Fruit fly (Drosophila melanogaster) whole organism, embryonic: Measurements from ENCODE around the gene CG7011.
A peak's percentile ranks its signal among the peaks of the same experiment; 100 is the strongest.

Experiments used
- CG10462 ChIP-seq: fragments of 200-800 bp; sonication (Bioruptor generic); optimal IDR thresholded peaks from 2 replicates; lab custom pipeline; 2016; ENCODE audit warnings: missing biosample characterization, missing genetic modification characterization
- CG11093 ChIP-seq: fragments of 200-800 bp; sonication (Bioruptor generic); IDR thresholded peaks from 3 replicates; pipeline ENCODE4 v1.3.6; 2022; ENCODE audit warnings: missing biosample characterization, missing genetic modification characterization
- CG11247 ChIP-seq: fragments of 200-800 bp; sonication (Bioruptor generic); IDR thresholded peaks from 2 replicates; pipeline ENCODE4 v1.3.6; 2022; ENCODE audit warnings: missing biosample characterization, missing genetic modification characterization
- CG11723 ChIP-seq: fragments of 200-800 bp; sonication (Bioruptor generic); optimal IDR thresholded peaks from 2 replicates; lab custom pipeline; 2017; ENCODE audit warnings: missing biosample characterization, mild to moderate bottlenecking, missing genetic modification characterization
- CG12219 ChIP-seq: fragments of 200-800 bp; sonication (Bioruptor generic); optimal IDR thresholded peaks from 3 replicates; lab custom pipeline; 2018; ENCODE audit warnings: missing biosample characterization, mild to moderate bottlenecking, missing genetic modification characterization
- CG12942 ChIP-seq: fragments of 200-800 bp; sonication (Bioruptor generic); optimal IDR thresholded peaks from 3 replicates; lab custom pipeline; 2016; ENCODE audit warnings: missing biosample characterization, missing genetic modification characterization
- CG1647 ChIP-seq: fragments of 200-800 bp; sonication (Bioruptor generic); optimal IDR thresholded peaks from 3 replicates; lab custom pipeline; 2016; ENCODE audit warnings: missing biosample characterization, missing genetic modification characterization
- CG17328 ChIP-seq: fragments of 200-800 bp; sonication (Bioruptor generic); IDR thresholded peaks from 2 replicates; pipeline ENCODE4 v1.3.6; 2022; ENCODE audit warnings: missing biosample characterization, missing genetic modification characterization
- CG17385 ChIP-seq: fragments of 200-800 bp; sonication (Bioruptor generic); optimal IDR thresholded peaks from 3 replicates; lab custom pipeline; 2018; ENCODE audit warnings: missing biosample characterization, mild to moderate bottlenecking, missing genetic modification characterization
- CG1832 ChIP-seq: fragments of 200-800 bp; sonication (Bioruptor generic); optimal IDR thresholded peaks from 2 replicates; lab custom pipeline; 2017; ENCODE audit warnings: missing biosample characterization, mild to moderate bottlenecking, missing genetic modification characterization, inconsistent platforms
- CG2199 ChIP-seq: fragments of 200-800 bp; sonication (Bioruptor generic); IDR thresholded peaks from 3 replicates; pipeline ENCODE4 v1.3.6; 2022; ENCODE audit warnings: missing biosample characterization, missing genetic modification characterization
- CG3407 ChIP-seq: fragments of 200-800 bp; sonication (Bioruptor generic); optimal IDR thresholded peaks from 2 replicates; lab custom pipeline; 2018; ENCODE audit warnings: missing biosample characterization, mild to moderate bottlenecking, missing genetic modification characterization
- CG3847 ChIP-seq: fragments of 200-800 bp; sonication (Bioruptor generic); IDR thresholded peaks from 2 replicates; pipeline ENCODE4 v1.3.6; 2022; ENCODE audit warnings: missing biosample characterization, missing genetic modification characterization
- CG5180 ChIP-seq: fragments of 200-800 bp; sonication (Bioruptor generic); optimal IDR thresholded peaks from 3 replicates; lab custom pipeline; 2017; ENCODE audit warnings: missing biosample characterization, missing genetic modification characterization, mild to moderate bottlenecking, moderate library complexity, missing genetic modification reagents
- CG6254 ChIP-seq: fragments of 200-800 bp; sonication (Bioruptor generic); optimal IDR thresholded peaks from 3 replicates; lab custom pipeline; 2017; ENCODE audit warnings: mild to moderate bottlenecking, missing biosample characterization, missing genetic modification reagents, missing genetic modification characterization
- CG6683 ChIP-seq: fragments of 200-800 bp; sonication (Bioruptor generic); optimal IDR thresholded peaks from 2 replicates; lab custom pipeline; 2017; ENCODE audit warnings: missing biosample characterization, mild to moderate bottlenecking, missing genetic modification characterization, missing genetic modification reagents
- CG7963 ChIP-seq: fragments of 200-800 bp; sonication (Bioruptor generic); IDR thresholded peaks from 3 replicates; pipeline ENCODE4 v1.3.6; 2022; ENCODE audit warnings: missing biosample characterization, missing genetic modification characterization; ENCODE audit not compliant: partially characterized antibody
- CG8089 ChIP-seq: fragments of 200-800 bp; sonication (Bioruptor generic); optimal IDR thresholded peaks from 3 replicates; lab custom pipeline; 2016; ENCODE audit warnings: missing biosample characterization, missing genetic modification characterization
- CG8290 ChIP-seq, 3 experiments: fragments of 200-800 bp; sonication (Bioruptor generic); optimal IDR thresholded peaks; 2 replicates each; lab custom pipeline; 2016 to 2019; ENCODE audit warnings: missing biosample characterization in 3 of 3, missing genetic modification characterization in 3 of 3, mild to moderate bottlenecking in 2 of 3, moderate library complexity in 1 of 3
- CG8388 ChIP-seq: fragments of 200-800 bp; sonication (Bioruptor generic); optimal IDR thresholded peaks from 2 replicates; lab custom pipeline; 2019; ENCODE audit warnings: missing biosample characterization, mild to moderate bottlenecking, missing genetic modification characterization, moderate library complexity
- CG8478 ChIP-seq: fragments of >200 bp; optimal IDR thresholded peaks from 2 replicates; lab custom pipeline; 2018
- CG9437 ChIP-seq: fragments of 200-800 bp; sonication (Bioruptor generic); optimal IDR thresholded peaks from 2 replicates; lab custom pipeline; 2018; ENCODE audit warnings: missing biosample characterization, mild to moderate bottlenecking, missing genetic modification characterization
- Dad ChIP-seq: fragments of 200-800 bp; sonication (Bioruptor generic); optimal IDR thresholded peaks from 3 replicates; lab custom pipeline; 2016; ENCODE audit warnings: missing biosample characterization, missing genetic modification characterization
- ERR ChIP-seq: fragments of 200-800 bp; sonication (Bioruptor generic); optimal IDR thresholded peaks from 2 replicates; lab custom pipeline; 2016; ENCODE audit warnings: missing biosample characterization, missing genetic modification characterization
- Hey ChIP-seq: fragments of 200-800 bp; sonication (Bioruptor generic); optimal IDR thresholded peaks from 3 replicates; lab custom pipeline; 2018; ENCODE audit warnings: missing biosample characterization, mild to moderate bottlenecking, missing genetic modification characterization
- HmgD ChIP-seq: fragments of 200-800 bp; sonication (Bioruptor generic); optimal IDR thresholded peaks from 3 replicates; lab custom pipeline; 2016; ENCODE audit warnings: missing biosample characterization, missing genetic modification characterization
- Hr78 ChIP-seq, 2 experiments: fragments of 200-800 bp in 1 of 2; fragments of >200 bp in 1 of 2; sonication (Bioruptor generic) in 1 of 2; optimal IDR thresholded peaks; 2 replicates each; lab custom pipeline; 2017 to 2019; ENCODE audit warnings: missing biosample characterization in 2 of 2, missing genetic modification characterization in 2 of 2, mild to moderate bottlenecking in 1 of 2, moderate library complexity in 1 of 2
- Jarid2 ChIP-seq: fragments of 200-800 bp; sonication (Bioruptor generic); optimal IDR thresholded peaks from 3 replicates; lab custom pipeline; 2017; ENCODE audit warnings: mild to moderate bottlenecking, missing biosample characterization, missing genetic modification reagents, missing genetic modification characterization
- Mad ChIP-seq: fragments of 200-800 bp; sonication (Bioruptor generic); optimal IDR thresholded peaks from 2 replicates; lab custom pipeline; 2016; ENCODE audit warnings: missing biosample characterization, missing genetic modification characterization
- Nf-YC ChIP-seq: fragments of 200-800 bp; optimal IDR thresholded peaks from 3 replicates; lab custom pipeline; 2019; ENCODE audit warnings: missing biosample characterization, mild to moderate bottlenecking, missing genetic modification characterization, moderate library complexity
- Taf1 ChIP-seq: fragments of 200-800 bp; sonication (Bioruptor generic); IDR thresholded peaks from 2 replicates; pipeline ENCODE4 v1.3.6; 2022; ENCODE audit warnings: missing biosample characterization, missing genetic modification characterization
- Tbp ChIP-seq: fragments of >200 bp; optimal IDR thresholded peaks from 2 replicates; lab custom pipeline; 2018; ENCODE audit warnings: missing biosample characterization, missing genetic modification characterization
- ash1 ChIP-seq: fragments of 200-800 bp; sonication (Bioruptor generic); optimal IDR thresholded peaks from 2 replicates; lab custom pipeline; 2018; ENCODE audit warnings: missing biosample characterization, mild to moderate bottlenecking, missing genetic modification characterization
- bab2 ChIP-seq: fragments of 200-800 bp; sonication (Bioruptor generic); optimal IDR thresholded peaks from 2 replicates; lab custom pipeline; 2016; ENCODE audit warnings: missing biosample characterization, missing genetic modification characterization
- bigmax ChIP-seq: fragments of 200-800 bp; sonication (Bioruptor generic); optimal IDR thresholded peaks from 2 replicates; lab custom pipeline; 2018; ENCODE audit warnings: missing biosample characterization, mild to moderate bottlenecking, missing genetic modification characterization
- chn ChIP-seq: fragments of 200-800 bp; sonication (Bioruptor generic); optimal IDR thresholded peaks from 2 replicates; lab custom pipeline; 2016; ENCODE audit warnings: missing biosample characterization, missing genetic modification characterization
- crol ChIP-seq: fragments of 200-800 bp; sonication (Bioruptor generic); IDR thresholded peaks from 2 replicates; pipeline ENCODE4 v1.3.6; 2022; ENCODE audit warnings: missing biosample characterization, missing genetic modification characterization
- gcm ChIP-seq: fragments of 200-800 bp; sonication (Bioruptor generic); optimal IDR thresholded peaks from 2 replicates; lab custom pipeline; 2019; ENCODE audit warnings: missing biosample characterization, mild to moderate bottlenecking, missing genetic modification characterization, moderate library complexity
- gsb-n ChIP-seq: fragments of 200-800 bp; sonication (Bioruptor generic); optimal IDR thresholded peaks from 3 replicates; lab custom pipeline; 2018; ENCODE audit warnings: missing biosample characterization, mild to moderate bottlenecking, missing genetic modification characterization
- ham ChIP-seq: fragments of 200-800 bp; sonication (Bioruptor generic); IDR thresholded peaks from 2 replicates; pipeline ENCODE4 v1.3.6; 2022; ENCODE audit warnings: missing biosample characterization, missing genetic modification characterization
- hth ChIP-seq: fragments of >200 bp; optimal IDR thresholded peaks from 2 replicates; lab custom pipeline; 2017; ENCODE audit warnings: inconsistent platforms
- lmd ChIP-seq: fragments of 200-800 bp; sonication (Bioruptor generic); IDR thresholded peaks from 2 replicates; pipeline ENCODE4 v1.3.6; 2022; ENCODE audit warnings: missing biosample characterization, missing genetic modification characterization
- mirr ChIP-seq: fragments of 200-800 bp; sonication (Bioruptor generic); optimal IDR thresholded peaks from 3 replicates; lab custom pipeline; 2018; ENCODE audit warnings: missing biosample characterization, mild to moderate bottlenecking, missing genetic modification characterization
- odd ChIP-seq: fragments of 200-800 bp; sonication (Bioruptor generic); optimal IDR thresholded peaks from 2 replicates; lab custom pipeline; 2017; ENCODE audit warnings: missing biosample characterization, mild to moderate bottlenecking, missing genetic modification characterization
- salm ChIP-seq: fragments of 200-800 bp; sonication (Bioruptor generic); optimal IDR thresholded peaks from 2 replicates; lab custom pipeline; 2018; ENCODE audit warnings: missing biosample characterization, mild to moderate bottlenecking, missing genetic modification characterization
- tna ChIP-seq: fragments of 200-800 bp; sonication (Bioruptor generic); IDR thresholded peaks from 2 replicates; pipeline ENCODE4 v1.3.6; 2022; ENCODE audit warnings: missing biosample characterization, missing genetic modification characterization; ENCODE audit not compliant: partially characterized antibody
- tup ChIP-seq: fragments of 200-800 bp; sonication (Bioruptor generic); optimal IDR thresholded peaks from 2 replicates; lab custom pipeline; 2016; ENCODE audit warnings: missing biosample characterization, mild to moderate bottlenecking, missing genetic modification characterization, moderate library complexity
- unpg ChIP-seq: fragments of 200-800 bp; sonication (Bioruptor generic); optimal IDR thresholded peaks from 3 replicates; lab custom pipeline; 2018; ENCODE audit warnings: missing biosample characterization, mild to moderate bottlenecking, missing genetic modification characterization, moderate library complexity
- vnd ChIP-seq: fragments of 200-800 bp; sonication (Bioruptor generic); IDR thresholded peaks from 3 replicates; pipeline ENCODE4 v1.3.6; 2022; ENCODE audit warnings: missing biosample characterization, missing genetic modification characterization; ENCODE audit not compliant: partially characterized antibody

Gene CG7011

DNA sequence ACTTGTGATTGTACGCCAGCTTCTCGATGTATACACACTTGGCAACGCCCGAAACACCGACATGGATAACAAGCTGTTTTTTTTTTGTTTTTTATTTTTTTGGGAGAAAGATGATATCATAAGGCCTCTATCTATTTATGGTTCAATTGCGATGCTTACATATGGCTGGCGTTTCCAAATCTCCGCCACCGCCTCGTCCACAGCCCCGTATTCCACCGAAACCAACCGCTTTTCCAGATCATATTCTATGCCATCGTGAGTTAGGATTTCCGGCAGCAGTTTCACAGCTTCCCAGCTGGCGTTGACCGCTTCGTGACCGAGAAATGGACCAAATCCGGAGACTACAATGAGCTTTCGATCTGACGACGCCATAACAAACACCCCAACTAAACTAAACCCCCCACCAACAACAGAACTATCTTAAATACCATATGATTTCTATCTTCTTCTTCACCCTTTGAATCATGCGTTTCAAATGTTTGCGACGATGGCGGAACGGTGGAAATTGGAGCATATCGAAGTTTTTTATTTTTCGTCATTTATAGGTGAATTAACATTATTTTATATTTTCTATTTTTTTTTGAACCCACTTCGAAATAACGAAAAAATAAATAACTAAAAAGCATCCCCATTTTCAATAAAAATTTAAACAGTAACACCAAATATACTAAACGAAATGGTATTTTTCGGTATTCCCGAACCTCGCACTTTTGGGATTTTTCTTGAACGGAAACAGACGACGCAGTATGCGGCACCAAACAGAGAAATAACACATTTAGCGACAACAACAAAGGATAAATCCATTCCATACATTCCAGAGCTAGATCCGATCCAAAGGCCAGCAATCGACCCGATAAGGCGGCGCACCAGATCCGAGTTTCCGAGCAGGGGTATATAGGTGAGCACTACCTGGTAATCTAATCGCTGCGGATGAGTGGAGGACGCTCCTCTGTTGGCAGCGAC lies 19.5 kb downstream of the CG7011 start, which contains the start of the genes CG32147 and Pex3 (continued):
- TF ChIP-seq ham (GFP tag; lab: Robert Waterston, UW) (no peak), CG11247 (GFP tag; lab: Robert Waterston, UW) (no peak), bab2 (GFP tag; lab: Kevin White, UChicago) (no peak), CG9437 (GFP tag; lab: Kevin White, UChicago) (no peak), Jarid2 (GFP tag; lab: Kevin White, UChicago) (no peak), CG12942 (GFP tag; lab: Kevin White, UChicago) (no peak), CG17328 (GFP tag; lab: Robert Waterston, UW) (no peak), lmd (no peak), CG7963 (no peak), CG3847 (GFP tag; lab: Robert Waterston, UW) (no peak), bigmax (peak; percentile 3), CG11093 (GFP tag; lab: Robert Waterston, UW) (no peak), Tbp (no peak), CG6683 (no peak), CG8089 (GFP tag; lab: Kevin White, UChicago) (no peak), mirr (GFP tag; lab: Kevin White, UChicago) (peak; percentile 9), gcm (no peak), ERR (no peak), hth (lab: Kevin White, UChicago) (no peak), CG11723 (GFP tag; lab: Kevin White, UChicago) (no peak), Mad (GFP tag; lab: Kevin White, UChicago) (no peak), Hey (no peak), crol (GFP tag; lab: Robert Waterston, UW) (peak; percentile 50; the same call in 1 of the 2 replicates), CG5180 (no peak), tup (GFP tag; lab: Kevin White, UChicago) (no peak), CG8388 (GFP tag; lab: Kevin White, UChicago) (no peak), odd (GFP tag; lab: Kevin White, UChicago) (no peak), CG8478 (lab: Kevin White, UChicago) (no peak), Nf-YC (tag; lab: Kevin White, UChicago) (no peak), Hr78 (GFP tag; optimal IDR thresholded peaks at IDR 0.05; lab: Kevin White, UChicago) (peak in 1 of 2 experiments; percentile 37), ash1 (GFP tag; lab: Kevin White, UChicago) (no peak), CG12219 (GFP tag; lab: Kevin White, UChicago) (no peak), CG1647 (GFP tag; lab: Kevin White, UChicago) (no peak), chn (GFP tag; lab: Kevin White, UChicago) (no peak), vnd (no peak), CG10462 (no peak), tna (GFP tag; lab: Robert Waterston, UW) (no peak), CG2199 (GFP tag; lab: Robert Waterston, UW) (no peak), CG8290 (GFP tag; optimal IDR thresholded peaks at IDR 0.05; lab: Kevin White, UChicago) (peak; percentile 8), CG8290 (tag; optimal IDR thresholded peaks at IDR 0.05; lab: Kevin White, UChicago) (peak in 1 of 2 experiments; percentile 33), unpg (GFP tag; lab: Kevin White, UChicago) (no peak), CG3407 (no peak), gsb-n (peak; percentile 27), CG17385 (peak; percentile 97), Taf1 (GFP tag; lab: Robert Waterston, UW) (no peak), CG1832 (GFP tag; lab: Kevin White, UChicago) (no peak), HmgD (GFP tag; lab: Kevin White, UChicago) (no peak), Dad (no peak), salm (tag; lab: Kevin White, UChicago) (no peak), CG6254 (peak; percentile 12)
